Fruit fly (Drosophila melanogaster) whole organism, embryonic: ENCODE results near the gene PK1-R.

ENCODE experiments used
- CG13424 ChIP-seq: fragments of 200-800 bp; sonication (Bioruptor generic); optimal IDR thresholded peaks from 2 replicates; lab custom pipeline; 2019; ENCODE audit warnings: missing biosample characterization, mild to moderate bottlenecking, missing genetic modification characterization, moderate library complexity
- CG2116 ChIP-seq: fragments of 200-800 bp; sonication (Bioruptor generic); optimal IDR thresholded peaks from 3 replicates; lab custom pipeline; 2018; ENCODE audit warnings: missing biosample characterization, mild to moderate bottlenecking, missing genetic modification characterization
- CG2199 ChIP-seq: fragments of 200-800 bp; sonication (Bioruptor generic); IDR thresholded peaks from 3 replicates; pipeline ENCODE4 v1.3.6; 2022; ENCODE audit warnings: missing biosample characterization, missing genetic modification characterization
- CG8388 ChIP-seq: fragments of 200-800 bp; sonication (Bioruptor generic); optimal IDR thresholded peaks from 2 replicates; lab custom pipeline; 2019; ENCODE audit warnings: missing biosample characterization, mild to moderate bottlenecking, missing genetic modification characterization, moderate library complexity
- Mes4 ChIP-seq: fragments of 200-800 bp; sonication (Bioruptor generic); optimal IDR thresholded peaks from 2 replicates; lab custom pipeline; 2016; ENCODE audit warnings: missing biosample characterization, missing genetic modification characterization
- ase ChIP-seq: fragments of 200-800 bp; sonication (Bioruptor generic); IDR thresholded peaks from 3 replicates; pipeline ENCODE4 v1.3.6; 2022; ENCODE audit warnings: missing biosample characterization, missing genetic modification characterization
- gcm ChIP-seq: fragments of 200-800 bp; sonication (Bioruptor generic); optimal IDR thresholded peaks from 2 replicates; lab custom pipeline; 2019; ENCODE audit warnings: missing biosample characterization, mild to moderate bottlenecking, missing genetic modification characterization, moderate library complexity
- stwl ChIP-seq: fragments of 200-800 bp; sonication (Bioruptor generic); optimal IDR thresholded peaks from 3 replicates; lab custom pipeline; 2018; ENCODE audit warnings: missing biosample characterization, mild to moderate bottlenecking, missing genetic modification characterization, moderate library complexity
- tup ChIP-seq: fragments of 200-800 bp; sonication (Bioruptor generic); optimal IDR thresholded peaks from 2 replicates; lab custom pipeline; 2016; ENCODE audit warnings: missing biosample characterization, mild to moderate bottlenecking, missing genetic modification characterization, moderate library complexity

- TF ChIP-seq stwl (tag; lab: Kevin White, UChicago) (no peak), gcm (no peak), ase (GFP tag; lab: Robert Waterston, UW) (no peak), CG8388 (GFP tag; lab: Kevin White, UChicago) (no peak), CG2199 (GFP tag; lab: Robert Waterston, UW) (no peak), tup (GFP tag; lab: Kevin White, UChicago) (no peak), Mes4 (GFP tag; lab: Kevin White, UChicago) (no peak), CG13424 (tag; lab: Kevin White, UChicago) (no peak), CG2116 (GFP tag; lab: Kevin White, UChicago) (no peak)
Observed at dm6 chr3R:14081526-14081925, 21.4 kb downstream of the PK1-R start.
